Worm (Caenorhabditis elegans): ENCODE results near the gene C12D5.4.

DNA sequence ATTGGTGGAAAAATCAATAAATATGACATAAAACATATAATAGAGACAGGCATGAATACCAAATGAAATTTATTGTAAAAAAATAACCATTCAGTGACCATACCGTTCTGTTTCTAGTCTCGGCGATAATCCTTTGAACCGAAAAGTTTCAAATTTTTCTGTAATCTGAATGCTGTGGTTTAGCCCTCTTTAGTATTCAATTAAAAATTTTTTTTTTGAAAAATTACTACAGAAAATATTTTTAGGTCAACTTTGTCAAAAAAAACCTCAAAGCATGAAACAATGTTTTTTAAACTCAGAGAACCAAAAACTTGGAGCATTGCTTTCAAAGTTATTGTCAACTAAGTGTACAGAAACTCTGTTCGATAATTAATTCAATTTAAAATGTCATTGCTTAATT, 36.2 kb downstream of the C12D5.4 start, which contains the start of gene ZK105.11:
- TF ChIP-seq tbx-8 (GFP tag; optimal IDR thresholded peaks at IDR 0.05) (no peak), elt-3 (tag; optimal IDR thresholded peaks at IDR 0.05) (no peak), mab-5 (tag; optimal IDR thresholded peaks at IDR 0.05) (no peak), elt-1 (tag; optimal IDR thresholded peaks at IDR 0.05; ENCODE audit: borderline replicate concordance, insufficient read depth) (no peak), hlh-1 (tag; optimal IDR thresholded peaks at IDR 0.05) (no peak), lsy-2 (tag; optimal IDR thresholded peaks at IDR 0.05) (no peak), nhr-12 (tag; optimal IDR thresholded peaks at IDR 0.05) (no peak), mep-1 (tag; optimal IDR thresholded peaks at IDR 0.05) (no peak), nhr-237 (tag; optimal IDR thresholded peaks at IDR 0.05) (no peak), ceh-39 (tag; optimal IDR thresholded peaks at IDR 0.05) (no peak), snpc-4 (tag; optimal IDR thresholded peaks at IDR 0.05) (no peak), unc-62 (GFP tag; optimal IDR thresholded peaks at IDR 0.05) (no peak), unc-39 (tag; optimal IDR thresholded peaks at IDR 0.05) (no peak)

All from whole organism, mixed stage, embryonic.